Worm (Caenorhabditis elegans) whole organism, L4 larva: ENCODE measurements around the gene gly-1.

Source experiments
- aha-1 ChIP-seq: fragments of 150-350 bp; peaks from one replicate; lab custom pipeline; 2014; ENCODE audit warnings: missing biosample characterization, missing genetic modification characterization
- aly-2 ChIP-seq: sonication (generic microtip); optimal IDR thresholded peaks from 2 replicates; lab custom pipeline; 2018; ENCODE audit warnings: missing biosample characterization, missing genetic modification characterization
- ceh-44 ChIP-seq: fragments of 200-800 bp; sonication (Bioruptor generic); IDR thresholded peaks from 2 replicates; pipeline ENCODE4 v1.3.6; 2022; ENCODE audit warnings: missing genetic modification reagents, missing genetic modification characterization, missing compliant biosample characterization
- ceh-62 ChIP-seq: sonication (generic microtip); optimal IDR thresholded peaks from 2 replicates; lab custom pipeline; 2017; ENCODE audit warnings: missing biosample characterization, missing genetic modification characterization
- daf-16 ChIP-seq, 3 experiments: sonication (generic microtip); optimal IDR thresholded peaks; 2 replicates each; lab custom pipeline; 2016 to 2017; ENCODE audit warnings: missing genetic modification characterization in 3 of 3, missing genetic modification reagents in 3 of 3, mild to moderate bottlenecking in 2 of 3, missing compliant biosample characterization in 2 of 3, missing biosample characterization in 1 of 3, moderate library complexity in 1 of 3
- dmd-8 ChIP-seq: fragments of 200-800 bp; sonication (Bioruptor generic); IDR thresholded peaks from 2 replicates; pipeline ENCODE4 v1.3.6; 2022; ENCODE audit warnings: missing genetic modification characterization, missing compliant biosample characterization
- duxl-1 ChIP-seq: sonication (generic microtip); optimal IDR thresholded peaks from 2 replicates; lab custom pipeline; 2016; ENCODE audit warnings: mild to moderate bottlenecking, missing genetic modification characterization, moderate library complexity, missing compliant biosample characterization; ENCODE audit not compliant: poor library complexity
- egl-43 ChIP-seq: fragments of 200-800 bp; sonication (Bioruptor generic); IDR thresholded peaks from 2 replicates; pipeline ENCODE4 v1.3.6; 2022; ENCODE audit warnings: missing genetic modification reagents, missing genetic modification characterization, missing compliant biosample characterization
- hlh-30 ChIP-seq: sonication (generic microtip); optimal IDR thresholded peaks from 2 replicates; lab custom pipeline; 2017; ENCODE audit warnings: antibody characterized with exemption, mild to moderate bottlenecking, missing genetic modification characterization, missing compliant biosample characterization; ENCODE audit not compliant: insufficient read depth
- jun-1 ChIP-seq: fragments of 150-350 bp; optimal IDR thresholded peaks from 2 replicates; lab custom pipeline; 2014; ENCODE audit warnings: missing biosample characterization, missing genetic modification reagents, missing genetic modification characterization
- lin-29 ChIP-seq: fragments of 200-800 bp; sonication (Bioruptor generic); IDR thresholded peaks from 2 replicates; pipeline ENCODE4 v1.3.6; 2022; ENCODE audit warnings: missing genetic modification reagents, missing genetic modification characterization, missing compliant biosample characterization
- lin-38 ChIP-seq: fragments of 200-800 bp; sonication (Bioruptor generic); IDR thresholded peaks from 2 replicates; pipeline ENCODE4 v1.3.6; 2022; ENCODE audit warnings: missing genetic modification reagents, missing genetic modification characterization, missing compliant biosample characterization
- lin-39 ChIP-seq: fragments of 150-350 bp; optimal IDR thresholded peaks from 2 replicates; lab custom pipeline; 2014; ENCODE audit warnings: missing biosample characterization, missing genetic modification reagents, missing genetic modification characterization
- lsy-2 ChIP-seq, 2 experiments: fragments of 150-350 bp in 1 of 2; sonication (generic microtip) in 1 of 2; optimal IDR thresholded peaks; 2 replicates each; lab custom pipeline; 2014 to 2017; ENCODE audit warnings: missing biosample characterization in 2 of 2, missing genetic modification characterization in 2 of 2
- madf-5 ChIP-seq, 2 experiments: fragments of 200-800 bp; sonication (Bioruptor generic); IDR thresholded peaks; 2 replicates each; pipeline ENCODE4 v1.3.6; 2022; ENCODE audit warnings: missing compliant biosample characterization in 2 of 2, missing genetic modification characterization in 2 of 2
- mdl-1 ChIP-seq, 2 experiments: fragments of 150-350 bp in 1 of 2; sonication (generic microtip) in 1 of 2; optimal IDR thresholded peaks; 2 replicates each; lab custom pipeline; 2014 to 2017; ENCODE audit warnings: missing biosample characterization in 2 of 2, missing genetic modification characterization in 2 of 2
- mep-1 ChIP-seq: fragments of 150-350 bp; sonication (generic microtip); optimal IDR thresholded peaks from 3 replicates; lab custom pipeline; 2014; ENCODE audit warnings: missing biosample characterization, missing genetic modification characterization
- mxl-2 ChIP-seq: fragments of 200-800 bp; sonication (Bioruptor generic); conservative IDR thresholded peaks from 2 replicates; pipeline ENCODE4 v1.3.6; 2022; ENCODE audit warnings: missing genetic modification reagents, missing genetic modification characterization, missing compliant biosample characterization
- mxl-3 ChIP-seq: fragments of 200-800 bp; sonication (Bioruptor generic); optimal IDR thresholded peaks from 2 replicates; lab custom pipeline; 2018; ENCODE audit warnings: mild to moderate bottlenecking, missing genetic modification characterization, missing compliant biosample characterization
- nhr-10 ChIP-seq: fragments of 150-350 bp; optimal IDR thresholded peaks from 2 replicates; lab custom pipeline; 2014; ENCODE audit warnings: missing biosample characterization, missing genetic modification characterization
- nhr-111 ChIP-seq: fragments of 200-800 bp; sonication (Bioruptor generic); optimal IDR thresholded peaks from 2 replicates; lab custom pipeline; 2018; ENCODE audit warnings: mild to moderate bottlenecking, missing genetic modification characterization, missing compliant biosample characterization
- nhr-237 ChIP-seq: sonication (generic microtip); optimal IDR thresholded peaks from 2 replicates; lab custom pipeline; 2017; ENCODE audit warnings: missing biosample characterization, missing genetic modification characterization
- nhr-25 ChIP-seq: sonication (generic microtip); optimal IDR thresholded peaks from 2 replicates; lab custom pipeline; 2017; ENCODE audit warnings: missing genetic modification characterization, mild to moderate bottlenecking, missing compliant biosample characterization, antibody characterized with exemption, moderate library complexity, borderline replicate concordance; ENCODE audit not compliant: insufficient read depth
- nhr-28 ChIP-seq: fragments of 150-350 bp; optimal IDR thresholded peaks from 2 replicates; lab custom pipeline; 2014; ENCODE audit warnings: missing biosample characterization, missing genetic modification characterization
- nhr-41 ChIP-seq: fragments of 200-800 bp; sonication (Bioruptor generic); IDR thresholded peaks from 2 replicates; pipeline ENCODE4 v1.3.6; 2022; ENCODE audit warnings: missing genetic modification reagents, missing genetic modification characterization, missing compliant biosample characterization
- nhr-48 ChIP-seq: sonication (generic microtip); optimal IDR thresholded peaks from 2 replicates; lab custom pipeline; 2016; ENCODE audit warnings: mild to moderate bottlenecking, missing genetic modification characterization, missing compliant biosample characterization
- nhr-6 ChIP-seq: fragments of 150-350 bp; optimal IDR thresholded peaks from 2 replicates; lab custom pipeline; 2014; ENCODE audit warnings: missing biosample characterization, missing genetic modification characterization
- nhr-77 ChIP-seq: fragments of 150-350 bp; optimal IDR thresholded peaks from 2 replicates; lab custom pipeline; 2014; ENCODE audit warnings: missing biosample characterization, missing genetic modification characterization
- pha-4 ChIP-seq, 2 experiments: fragments of 150-350 bp in 1 of 2; fragments of 200-800 bp in 1 of 2; sonication (Bioruptor generic) in 1 of 2; IDR thresholded peaks in 1 of 2; optimal IDR thresholded peaks in 1 of 2; 2 replicates each; pipeline versions ENCODE4 v1.3.6 to Lab custom; 2014 to 2022; ENCODE audit warnings: missing genetic modification characterization in 2 of 2, missing genetic modification reagents in 2 of 2, missing biosample characterization in 1 of 2, missing compliant biosample characterization in 1 of 2
- php-3 ChIP-seq: fragments of 200-800 bp; sonication (Bioruptor generic); IDR thresholded peaks from 2 replicates; pipeline ENCODE4 v1.3.6; 2022; ENCODE audit warnings: missing genetic modification reagents, missing genetic modification characterization, missing compliant biosample characterization
- snpc-1.2 ChIP-seq: fragments of 200-800 bp; sonication (Bioruptor generic); IDR thresholded peaks from 2 replicates; pipeline ENCODE4 v1.3.6; 2022; ENCODE audit warnings: missing genetic modification reagents, missing genetic modification characterization, missing compliant biosample characterization
- unc-62 ChIP-seq, 3 experiments: fragments of 150-350 bp in 1 of 3; sonication (generic microtip); optimal IDR thresholded peaks in 2 of 3; peaks in 1 of 3; 1 replicate in 1 of 3; 2 replicates in 2 of 3; lab custom pipeline; 2014 to 2017; ENCODE audit warnings: missing biosample characterization in 3 of 3, missing genetic modification characterization in 3 of 3, missing genetic modification reagents in 3 of 3, missing genotype in 1 of 3
- vab-7 ChIP-seq: fragments of 200-800 bp; sonication (Bioruptor generic); IDR thresholded peaks from 2 replicates; pipeline ENCODE4 v1.3.6; 2022; ENCODE audit warnings: missing genetic modification reagents, missing genetic modification characterization, missing compliant biosample characterization
- zag-1 ChIP-seq: fragments of 150-350 bp; optimal IDR thresholded peaks from 2 replicates; lab custom pipeline; 2014; ENCODE audit warnings: missing biosample characterization, missing genetic modification characterization
- zfp-3 ChIP-seq: fragments of 200-800 bp; sonication (Bioruptor generic); conservative IDR thresholded peaks from 2 replicates; pipeline ENCODE4 v1.3.6; 2022; ENCODE audit warnings: missing genetic modification reagents, missing genetic modification characterization, missing compliant biosample characterization
- zip-2 ChIP-seq: fragments of 150-350 bp; optimal IDR thresholded peaks from 2 replicates; lab custom pipeline; 2014; ENCODE audit warnings: missing biosample characterization, missing genetic modification characterization
- ztf-7 ChIP-seq: fragments of 150-350 bp; optimal IDR thresholded peaks from 2 replicates; lab custom pipeline; 2014; ENCODE audit warnings: missing biosample characterization, missing genetic modification characterization

Gene gly-1

DNA sequence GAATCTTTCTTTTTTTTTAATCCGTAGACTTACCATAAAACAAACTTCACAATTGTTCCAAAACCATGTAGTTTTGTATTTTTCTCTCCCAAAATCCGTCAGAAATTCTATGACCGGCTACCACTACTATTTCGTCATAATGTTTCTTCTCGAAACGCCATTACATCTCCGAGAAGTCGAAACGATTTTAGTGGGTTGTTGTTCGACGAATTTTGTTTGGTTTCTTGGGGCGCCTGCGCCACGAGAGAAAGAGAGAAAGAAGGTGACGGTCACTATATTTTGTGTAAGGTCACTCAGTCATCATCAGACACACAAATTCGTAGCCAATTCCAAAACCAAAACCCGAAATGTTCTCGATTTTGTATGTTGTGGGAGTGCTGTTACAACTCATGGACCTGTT, 14.9 kb downstream of the gly-1 start:
- TF ChIP-seq daf-16 (GFP tag; optimal IDR thresholded peaks at IDR 0.05; lab: Kevin White, UChicago) (no peak), daf-16 (tag; optimal IDR thresholded peaks at IDR 0.05; lab: Kevin White, UChicago) (no peak), madf-5 (GFP tag; IDR thresholded peaks at IDR 0.05; lab: Robert Waterston, UW) (no peak), zag-1 (no peak), snpc-1.2 (no peak), nhr-25 (tag; lab: Kevin White, UChicago) (peak; percentile 29), mxl-2 (GFP tag; lab: Robert Waterston, UW) (no peak), egl-43 (GFP tag; lab: Robert Waterston, UW) (no peak), hlh-30 (tag; lab: Kevin White, UChicago) (peak; percentile 56), pha-4 (GFP tag; IDR thresholded peaks at IDR 0.05; lab: Robert Waterston, UW) (no peak), pha-4 (tag; optimal IDR thresholded peaks at IDR 0.05; lab: Kevin White, UChicago) (no peak), nhr-111 (GFP tag; lab: Kevin White, UChicago) (no peak), ztf-7 (tag; lab: Kevin White, UChicago) (no peak), nhr-28 (tag; lab: Kevin White, UChicago) (peak; percentile 93), vab-7 (GFP tag; lab: Robert Waterston, UW) (no peak), nhr-48 (tag; lab: Kevin White, UChicago) (no peak), unc-62 (GFP tag; optimal IDR thresholded peaks at IDR 0.05 in 1 of 2; lab: Kevin White, UChicago) (peak in 1 of 2 experiments; percentile 87), unc-62 (tag; optimal IDR thresholded peaks at IDR 0.05; lab: Kevin White, UChicago) (no peak), lin-39 (tag; lab: Kevin White, UChicago) (no peak), zip-2 (no peak), aly-2 (tag; lab: Kevin White, UChicago) (no peak), mxl-3 (GFP tag; lab: Kevin White, UChicago) (no peak), dmd-8 (no peak), ceh-62 (tag; lab: Kevin White, UChicago) (no peak), php-3 (GFP tag; lab: Robert Waterston, UW) (no peak), zfp-3 (GFP tag; lab: Robert Waterston, UW) (no peak), ceh-44 (GFP tag; lab: Robert Waterston, UW) (no peak), nhr-10 (tag; lab: Kevin White, UChicago) (no peak), nhr-237 (tag; lab: Kevin White, UChicago) (no peak), nhr-41 (no peak), lin-29 (GFP tag; lab: Robert Waterston, UW) (no peak), mdl-1 (tag; optimal IDR thresholded peaks at IDR 0.05; lab: Kevin White, UChicago) (peak in 1 of 2 experiments; percentile 38), mep-1 (tag; lab: Kevin White, UChicago) (peak; percentile 7), lsy-2 (tag; optimal IDR thresholded peaks at IDR 0.05; lab: Kevin White, UChicago) (no peak), nhr-77 (tag; lab: Kevin White, UChicago) (no peak), jun-1 (tag; lab: Kevin White, UChicago) (no peak), aha-1 (tag; lab: Kevin White, UChicago) (peak; percentile 19), lin-38 (GFP tag; lab: Robert Waterston, UW) (no peak)

DNA sequence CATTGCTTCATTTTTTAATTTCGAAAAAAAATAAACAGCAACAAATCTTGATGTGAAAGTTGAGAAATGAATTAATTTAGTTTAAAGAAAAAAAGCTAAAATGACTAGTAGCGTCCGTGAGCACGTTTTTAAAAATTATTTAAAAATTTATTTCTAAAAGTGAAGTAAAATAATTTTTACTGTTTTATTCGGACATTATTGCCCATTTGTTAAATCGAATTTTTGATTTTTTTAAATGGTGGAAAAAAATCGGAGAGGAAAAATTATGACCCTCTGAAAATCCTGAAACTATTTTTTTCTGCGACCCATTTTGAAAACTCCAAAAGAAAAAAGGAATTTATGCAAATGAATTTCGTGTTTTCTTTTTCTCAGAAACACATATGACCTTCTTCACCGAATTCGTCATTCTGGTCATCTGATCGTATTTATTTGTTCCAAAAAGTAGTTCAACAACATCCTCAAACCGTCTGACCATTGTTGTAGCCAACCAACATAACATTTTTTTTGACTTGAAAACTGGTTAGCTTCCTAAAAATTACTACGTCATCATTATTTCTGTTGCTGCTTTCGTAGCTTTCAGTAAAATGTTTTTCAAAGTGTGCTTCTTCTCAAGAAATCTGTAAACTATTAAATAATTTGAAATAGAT, 16.0 kb downstream of the gly-1 start, which contains the start of gene F44F4.3:
TSS of gene F44F4.3 (minus strand) at position 51 of the 647 bp plus-strand sequence.
- TF ChIP-seq nhr-6 (tag; lab: Kevin White, UChicago) (no peak), hlh-30 (tag; lab: Kevin White, UChicago) (peak; percentile 14), duxl-1 (no peak), nhr-28 (tag; lab: Kevin White, UChicago) (peak; percentile 3), aha-1 (tag; lab: Kevin White, UChicago) (peak; percentile 52)
